Worm (Caenorhabditis elegans): ENCODE data around the gene F18E3.13.

DNA sequence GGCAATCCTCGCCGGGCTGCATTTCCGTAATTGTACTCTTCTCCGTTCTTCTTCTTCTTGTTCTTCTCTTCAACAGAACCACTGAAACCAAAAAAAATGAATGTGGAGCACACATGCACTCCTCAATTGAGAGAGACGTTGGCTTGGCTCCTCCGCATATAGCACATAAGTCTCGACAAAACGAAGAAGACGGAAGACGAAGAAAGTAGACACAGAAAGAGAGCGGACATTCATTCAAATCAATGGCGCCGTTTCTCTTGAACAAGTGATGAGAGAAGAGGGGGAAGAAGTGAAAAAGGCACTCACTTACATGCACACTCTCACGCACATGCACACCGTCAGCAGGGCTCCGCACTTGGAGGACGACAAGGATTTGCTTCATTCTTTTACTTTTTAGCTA lies 21.6 kb downstream of the F18E3.13 start, which contains the start of gene F25E5.9:
- TF ChIP-seq nhr-12 (tag; optimal IDR thresholded peaks at IDR 0.05): no peak
- no peak for TF ChIP-seq hmg-11 (tag; optimal IDR thresholded peaks at IDR 0.05)
- TF ChIP-seq mdl-1 (tag; optimal IDR thresholded peaks at IDR 0.05): no peak
- TF ChIP-seq ama-1 (optimal IDR thresholded peaks at IDR 0.05): peak; percentile 10
- no peak for TF ChIP-seq ceh-28 (tag; optimal IDR thresholded peaks at IDR 0.05)
- no peak for TF ChIP-seq nhr-28 (tag; optimal IDR thresholded peaks at IDR 0.05)
- peak; percentile 28 for TF ChIP-seq fkh-10 (GFP tag; optimal IDR thresholded peaks at IDR 0.05)
- no peak for TF ChIP-seq skn-1 (tag; optimal IDR thresholded peaks at IDR 0.05)
- no peak for TF ChIP-seq jun-1 (tag; optimal IDR thresholded peaks at IDR 0.05)
- TF ChIP-seq ztf-11 (tag; optimal IDR thresholded peaks at IDR 0.05): no peak

Measured in whole organism, L3 larva.